Fruit fly (Drosophila melanogaster) whole organism, embryonic: ENCODE measurements around the gene FoxL1.

Source experiments
- C15 ChIP-seq: fragments of 200-800 bp; sonication (Bioruptor generic); IDR thresholded peaks from 3 replicates; pipeline ENCODE4 v1.3.6; 2022; ENCODE audit warnings: missing biosample characterization, missing genetic modification characterization
- CG10366 ChIP-seq: fragments of 200-800 bp; sonication (Bioruptor generic); IDR thresholded peaks from 2 replicates; pipeline ENCODE4 v1.3.6; 2022; ENCODE audit warnings: missing biosample characterization, missing genetic modification characterization
- CG11560 ChIP-seq: fragments of 200-800 bp; sonication (Bioruptor generic); IDR thresholded peaks from 3 replicates; pipeline ENCODE4 v1.3.6; 2022; ENCODE audit warnings: missing biosample characterization, missing genetic modification characterization
- CG12104 ChIP-seq: fragments of 200-800 bp; sonication (Bioruptor generic); optimal IDR thresholded peaks from 3 replicates; lab custom pipeline; 2016; ENCODE audit warnings: missing biosample characterization, missing genetic modification characterization
- CG13123 ChIP-seq: fragments of 200-800 bp; sonication (Bioruptor generic); optimal IDR thresholded peaks from 2 replicates; lab custom pipeline; 2016; ENCODE audit warnings: missing biosample characterization, missing genetic modification characterization
- CG15073 ChIP-seq: fragments of 200-800 bp; sonication (Bioruptor generic); optimal IDR thresholded peaks from 2 replicates; lab custom pipeline; 2016; ENCODE audit warnings: missing biosample characterization, missing genetic modification characterization
- CG15269 ChIP-seq: fragments of 200-800 bp; sonication (Bioruptor generic); optimal IDR thresholded peaks from 2 replicates; lab custom pipeline; 2018; ENCODE audit warnings: missing biosample characterization, mild to moderate bottlenecking, missing genetic modification characterization, moderate library complexity
- CG17361 ChIP-seq: fragments of 200-800 bp; sonication (Bioruptor generic); IDR thresholded peaks from 3 replicates; pipeline ENCODE4 v1.3.6; 2022; ENCODE audit warnings: missing biosample characterization, missing genetic modification characterization
- CG2129 ChIP-seq: fragments of 200-800 bp; sonication (Bioruptor generic); IDR thresholded peaks from 2 replicates; pipeline ENCODE4 v1.3.6; 2022; ENCODE audit warnings: missing biosample characterization, missing genetic modification characterization; ENCODE audit not compliant: partially characterized antibody
- CG2712 ChIP-seq: fragments of 200-800 bp; optimal IDR thresholded peaks from 3 replicates; lab custom pipeline; 2019; ENCODE audit warnings: missing biosample characterization, mild to moderate bottlenecking, missing genetic modification characterization, moderate library complexity
- CG3163 ChIP-seq: fragments of 200-800 bp; sonication (Bioruptor generic); optimal IDR thresholded peaks from 3 replicates; lab custom pipeline; 2016; ENCODE audit warnings: missing biosample characterization, missing genetic modification characterization
- CG3281 ChIP-seq: fragments of 200-800 bp; sonication (Bioruptor generic); optimal IDR thresholded peaks from 3 replicates; lab custom pipeline; 2017; ENCODE audit warnings: missing biosample characterization, mild to moderate bottlenecking, missing genetic modification characterization
- CG3847 ChIP-seq: fragments of 200-800 bp; sonication (Bioruptor generic); IDR thresholded peaks from 2 replicates; pipeline ENCODE4 v1.3.6; 2022; ENCODE audit warnings: missing biosample characterization, missing genetic modification characterization
- CG42726 ChIP-seq: fragments of 200-800 bp; sonication (Bioruptor generic); IDR thresholded peaks from 2 replicates; pipeline ENCODE4 v1.3.6; 2022; ENCODE audit warnings: missing biosample characterization, missing genetic modification characterization; ENCODE audit not compliant: partially characterized antibody
- CG6175 ChIP-seq: fragments of 200-800 bp; sonication (Bioruptor generic); IDR thresholded peaks from 3 replicates; pipeline ENCODE4 v1.3.6; 2022; ENCODE audit warnings: missing biosample characterization, missing genetic modification characterization
- CG6813 ChIP-seq: fragments of 200-800 bp; sonication (Bioruptor generic); optimal IDR thresholded peaks from 2 replicates; lab custom pipeline; 2017; ENCODE audit warnings: missing biosample characterization, missing genetic modification characterization, mild to moderate bottlenecking, moderate library complexity, missing genetic modification reagents
- CG7357 ChIP-seq: fragments of 200-800 bp; sonication (Bioruptor generic); IDR thresholded peaks from 3 replicates; pipeline ENCODE4 v1.3.6; 2022; ENCODE audit warnings: missing biosample characterization, missing genetic modification characterization
- Chrac-16 ChIP-seq: fragments of 200-800 bp; sonication (Bioruptor generic); optimal IDR thresholded peaks from 3 replicates; lab custom pipeline; 2016; ENCODE audit warnings: missing biosample characterization, missing genetic modification characterization
- Dip3 ChIP-seq: fragments of 200-800 bp; sonication (Bioruptor generic); optimal IDR thresholded peaks from 3 replicates; lab custom pipeline; 2016; ENCODE audit warnings: missing biosample characterization, missing genetic modification characterization
- H15 ChIP-seq: fragments of 200-800 bp; sonication (Bioruptor generic); IDR thresholded peaks from 3 replicates; pipeline ENCODE4 v1.3.6; 2022; ENCODE audit warnings: missing biosample characterization, missing genetic modification characterization
- HLH54F ChIP-seq: fragments of 200-800 bp; sonication (Bioruptor generic); optimal IDR thresholded peaks from 3 replicates; lab custom pipeline; 2016; ENCODE audit warnings: missing biosample characterization, missing genetic modification characterization
- HmgD ChIP-seq: fragments of 200-800 bp; sonication (Bioruptor generic); optimal IDR thresholded peaks from 3 replicates; lab custom pipeline; 2016; ENCODE audit warnings: missing biosample characterization, missing genetic modification characterization
- Hr3 ChIP-seq: fragments of 200-800 bp; sonication (Bioruptor generic); optimal IDR thresholded peaks from 3 replicates; lab custom pipeline; 2016; ENCODE audit warnings: missing biosample characterization, missing genetic modification characterization
- Hr51 ChIP-seq, 2 experiments: fragments of 200-800 bp; sonication (Bioruptor generic); optimal IDR thresholded peaks; 2 replicates in 1 of 2; 3 replicates in 1 of 2; lab custom pipeline; 2016 to 2018; ENCODE audit warnings: missing biosample characterization in 2 of 2, missing genetic modification characterization in 2 of 2, mild to moderate bottlenecking in 1 of 2, moderate library complexity in 1 of 2
- Max ChIP-seq: fragments of 200-800 bp; sonication (Bioruptor generic); optimal IDR thresholded peaks from 2 replicates; lab custom pipeline; 2016; ENCODE audit warnings: missing biosample characterization, mild to moderate bottlenecking, missing genetic modification characterization
- Med ChIP-seq: fragments of 200-800 bp; sonication (Bioruptor generic); peaks from one replicate; lab custom pipeline; 2016; ENCODE audit warnings: missing biosample characterization, missing genetic modification characterization, mild to moderate bottlenecking, inconsistent platforms, moderate library complexity
- ara ChIP-seq: fragments of 200-800 bp; sonication (Bioruptor generic); IDR thresholded peaks from 2 replicates; pipeline ENCODE4 v1.3.6; 2022; ENCODE audit warnings: missing biosample characterization, missing genetic modification characterization
- az2 ChIP-seq: fragments of 200-800 bp; sonication (Bioruptor generic); optimal IDR thresholded peaks from 3 replicates; lab custom pipeline; 2016; ENCODE audit warnings: missing biosample characterization, missing genetic modification characterization
- bab2 ChIP-seq: fragments of 200-800 bp; sonication (Bioruptor generic); optimal IDR thresholded peaks from 2 replicates; lab custom pipeline; 2016; ENCODE audit warnings: missing biosample characterization, missing genetic modification characterization
- bbx ChIP-seq: fragments of 200-800 bp; sonication (Bioruptor generic); IDR thresholded peaks from 2 replicates; pipeline ENCODE4 v1.3.6; 2022; ENCODE audit warnings: missing biosample characterization, missing genetic modification characterization; ENCODE audit not compliant: partially characterized antibody
- bcd ChIP-seq: fragments of 200-800 bp; sonication (Bioruptor generic); optimal IDR thresholded peaks from 2 replicates; lab custom pipeline; 2017; ENCODE audit warnings: missing biosample characterization, mild to moderate bottlenecking, missing genetic modification characterization
- bigmax ChIP-seq: fragments of 200-800 bp; sonication (Bioruptor generic); optimal IDR thresholded peaks from 2 replicates; lab custom pipeline; 2018; ENCODE audit warnings: missing biosample characterization, mild to moderate bottlenecking, missing genetic modification characterization
- cad ChIP-seq: fragments of >200 bp; optimal IDR thresholded peaks from 2 replicates; lab custom pipeline; 2017; ENCODE audit warnings: missing biosample characterization, missing genetic modification characterization
- chif ChIP-seq, 2 experiments: fragments of 200-800 bp; sonication (Bioruptor generic); optimal IDR thresholded peaks; 3 replicates each; lab custom pipeline; 2016; ENCODE audit warnings: missing biosample characterization in 2 of 2, missing genetic modification characterization in 2 of 2
- dimm ChIP-seq: fragments of 200-800 bp; sonication (Bioruptor generic); IDR thresholded peaks from 2 replicates; pipeline ENCODE4 v1.3.6; 2022; ENCODE audit warnings: missing biosample characterization, missing genetic modification characterization
- fd102C ChIP-seq: fragments of 200-800 bp; sonication (Bioruptor generic); optimal IDR thresholded peaks from 2 replicates; lab custom pipeline; 2018; ENCODE audit warnings: missing biosample characterization, mild to moderate bottlenecking, missing genetic modification characterization, moderate library complexity
- gcm ChIP-seq: fragments of 200-800 bp; sonication (Bioruptor generic); optimal IDR thresholded peaks from 2 replicates; lab custom pipeline; 2019; ENCODE audit warnings: missing biosample characterization, mild to moderate bottlenecking, missing genetic modification characterization, moderate library complexity
- knrl ChIP-seq: fragments of 200-800 bp; sonication (Bioruptor generic); IDR thresholded peaks from 3 replicates; pipeline ENCODE4 v1.3.6; 2022; ENCODE audit warnings: missing biosample characterization, missing genetic modification characterization; ENCODE audit not compliant: partially characterized antibody
- lbe ChIP-seq: fragments of 200-800 bp; sonication (Bioruptor generic); optimal IDR thresholded peaks from 2 replicates; lab custom pipeline; 2016; ENCODE audit warnings: missing biosample characterization, mild to moderate bottlenecking, missing genetic modification characterization
- lilli ChIP-seq: fragments of 200-800 bp; sonication (Bioruptor generic); optimal IDR thresholded peaks from 3 replicates; lab custom pipeline; 2016; ENCODE audit warnings: missing biosample characterization, missing genetic modification characterization
- pb ChIP-seq: fragments of 200-800 bp; sonication (Bioruptor generic); optimal IDR thresholded peaks from 3 replicates; lab custom pipeline; 2016; ENCODE audit warnings: missing biosample characterization, missing genetic modification characterization
- pros ChIP-seq: fragments of 200-800 bp; sonication (Bioruptor generic); optimal IDR thresholded peaks from 3 replicates; lab custom pipeline; 2019; ENCODE audit warnings: missing biosample characterization, mild to moderate bottlenecking, missing genetic modification characterization, moderate library complexity
- pzg ChIP-seq: fragments of 200-800 bp; sonication (Bioruptor generic); optimal IDR thresholded peaks from 3 replicates; lab custom pipeline; 2018; ENCODE audit warnings: missing biosample characterization, mild to moderate bottlenecking, missing genetic modification characterization, moderate library complexity
- sob ChIP-seq: fragments of 200-800 bp; sonication (Bioruptor generic); IDR thresholded peaks from 2 replicates; pipeline ENCODE4 v1.3.6; 2022; ENCODE audit warnings: missing biosample characterization, missing genetic modification characterization
- trem ChIP-seq: fragments of 200-800 bp; optimal IDR thresholded peaks from 3 replicates; lab custom pipeline; 2019; ENCODE audit warnings: missing biosample characterization, mild to moderate bottlenecking, missing genetic modification characterization, moderate library complexity
- trh ChIP-seq: fragments of 200-800 bp; sonication (Bioruptor generic); optimal IDR thresholded peaks from 2 replicates; lab custom pipeline; 2016; ENCODE audit warnings: missing biosample characterization, missing genetic modification characterization
- ttk ChIP-seq: fragments of 200-800 bp; sonication (Bioruptor generic); IDR thresholded peaks from 2 replicates; pipeline ENCODE4 v2.1.2; 2022; ENCODE audit warnings: missing biosample characterization, missing genetic modification characterization
- tup ChIP-seq: fragments of 200-800 bp; sonication (Bioruptor generic); optimal IDR thresholded peaks from 2 replicates; lab custom pipeline; 2016; ENCODE audit warnings: missing biosample characterization, mild to moderate bottlenecking, missing genetic modification characterization, moderate library complexity
- unc-4 ChIP-seq: fragments of 200-800 bp; sonication (Bioruptor generic); IDR thresholded peaks from 2 replicates; pipeline ENCODE4 v1.3.6; 2022; ENCODE audit warnings: missing biosample characterization, missing genetic modification characterization; ENCODE audit not compliant: partially characterized antibody
- wor ChIP-seq: fragments of 200-800 bp; sonication (Bioruptor generic); IDR thresholded peaks from 2 replicates; pipeline ENCODE4 v1.3.6; 2022; ENCODE audit warnings: missing biosample characterization, missing genetic modification characterization
- zf30C ChIP-seq: fragments of 200-800 bp; sonication (Bioruptor generic); optimal IDR thresholded peaks from 3 replicates; lab custom pipeline; 2018; ENCODE audit warnings: missing biosample characterization, mild to moderate bottlenecking, missing genetic modification characterization
- zfh1 ChIP-seq: fragments of 200-800 bp; sonication (Bioruptor generic); IDR thresholded peaks from 3 replicates; pipeline ENCODE4 v1.3.6; 2022; ENCODE audit warnings: missing biosample characterization, missing genetic modification characterization

The FoxL1 gene

dm6 chr3L:4000711-4001110, 18.0 kb upstream of the FoxL1 start (continued):
- no peak for TF ChIP-seq Max (GFP tag; lab: Kevin White, UChicago)
- TF ChIP-seq unc-4 (GFP tag; lab: Robert Waterston, UW) = no peak
- TF ChIP-seq HmgD (GFP tag; lab: Kevin White, UChicago) = no peak
- TF ChIP-seq C15 = no peak
- TF ChIP-seq CG15073 = no peak
- no peak for TF ChIP-seq Chrac-16 (GFP tag; lab: Kevin White, UChicago)
- TF ChIP-seq pros (GFP tag; lab: Kevin White, UChicago) = no peak
- TF ChIP-seq Hr51 (GFP tag; optimal IDR thresholded peaks at IDR 0.05; lab: Kevin White, UChicago) = peak in 1 of 2 experiments; percentile 57
- TF ChIP-seq trh (GFP tag; lab: Kevin White, UChicago) = no peak
- no peak for TF ChIP-seq knrl
- no peak for TF ChIP-seq bbx (GFP tag; lab: Robert Waterston, UW)
- TF ChIP-seq CG15269 (tag; lab: Kevin White, UChicago) = peak; percentile 61
- TF ChIP-seq zf30C (GFP tag; lab: Kevin White, UChicago) = peak; percentile 51
- no peak for TF ChIP-seq pb
- no peak for TF ChIP-seq CG6175
- no peak for TF ChIP-seq zfh1 (GFP tag; lab: Robert Waterston, UW)
- no peak for TF ChIP-seq chif (GFP tag; optimal IDR thresholded peaks at IDR 0.05; lab: Kevin White, UChicago)
- TF ChIP-seq az2 (GFP tag; lab: Kevin White, UChicago) = peak; percentile 27
- peak; percentile 58; the same call in 1 of the 3 replicates for TF ChIP-seq CG17361 (GFP tag; lab: Robert Waterston, UW)
- no peak for TF ChIP-seq lilli
- no peak for TF ChIP-seq CG2129 (GFP tag; lab: Robert Waterston, UW)
- TF ChIP-seq wor (GFP tag; lab: Robert Waterston, UW) = peak; percentile 33; the same call in 1 of the 2 replicates
- TF ChIP-seq bigmax (GFP tag; lab: Kevin White, UChicago) = no peak
- no peak for TF ChIP-seq ara (GFP tag; lab: Robert Waterston, UW)
- TF ChIP-seq trem = no peak
- no peak for TF ChIP-seq CG42726 (GFP tag; lab: Robert Waterston, UW)
- TF ChIP-seq CG13123 (GFP tag; lab: Kevin White, UChicago) = no peak
- no peak for TF ChIP-seq bab2
- TF ChIP-seq tup (GFP tag; lab: Kevin White, UChicago) = no peak
- TF ChIP-seq Hr3 (GFP tag; lab: Kevin White, UChicago) = peak; percentile 25
- no peak for TF ChIP-seq CG3163 (GFP tag; lab: Kevin White, UChicago)
- no peak for TF ChIP-seq CG7357
- TF ChIP-seq CG6813 = no peak
- TF ChIP-seq CG12104 = no peak
- no peak for TF ChIP-seq fd102C (GFP tag; lab: Kevin White, UChicago)
- peak; percentile 46 for TF ChIP-seq CG3281 (GFP tag; lab: Kevin White, UChicago)
- no peak; the same call in 1 of the 2 replicates for TF ChIP-seq ttk (GFP tag; lab: Robert Waterston, UW)
- TF ChIP-seq lbe (GFP tag; lab: Kevin White, UChicago) = no peak
- TF ChIP-seq sob (GFP tag; lab: Robert Waterston, UW) = no peak
- peak; percentile 40 for TF ChIP-seq bcd (GFP tag; lab: Kevin White, UChicago)
- TF ChIP-seq CG10366 (GFP tag; lab: Robert Waterston, UW) = no peak; the same call in 1 of the 2 replicates
- no peak for TF ChIP-seq cad (GFP tag; lab: Kevin White, UChicago)
- TF ChIP-seq gcm = no peak
- no peak for TF ChIP-seq H15 (GFP tag; lab: Robert Waterston, UW)
- no peak for TF ChIP-seq CG11560 (tag; lab: Robert Waterston, UW)
- TF ChIP-seq CG3847 (GFP tag; lab: Robert Waterston, UW) = no peak
- no peak for TF ChIP-seq Dip3 (GFP tag; lab: Kevin White, UChicago)
- no peak for TF ChIP-seq pzg
- TF ChIP-seq CG2712 (tag; lab: Kevin White, UChicago) = peak; percentile 7
- TF ChIP-seq HLH54F (GFP tag; lab: Kevin White, UChicago) = no peak
- TF ChIP-seq Med (GFP tag; lab: Kevin White, UChicago) = no peak
- no peak for TF ChIP-seq dimm (GFP tag; lab: Robert Waterston, UW)
